Fruit fly (Drosophila melanogaster): ENCODE results near the gene Klp68D.

DNA sequence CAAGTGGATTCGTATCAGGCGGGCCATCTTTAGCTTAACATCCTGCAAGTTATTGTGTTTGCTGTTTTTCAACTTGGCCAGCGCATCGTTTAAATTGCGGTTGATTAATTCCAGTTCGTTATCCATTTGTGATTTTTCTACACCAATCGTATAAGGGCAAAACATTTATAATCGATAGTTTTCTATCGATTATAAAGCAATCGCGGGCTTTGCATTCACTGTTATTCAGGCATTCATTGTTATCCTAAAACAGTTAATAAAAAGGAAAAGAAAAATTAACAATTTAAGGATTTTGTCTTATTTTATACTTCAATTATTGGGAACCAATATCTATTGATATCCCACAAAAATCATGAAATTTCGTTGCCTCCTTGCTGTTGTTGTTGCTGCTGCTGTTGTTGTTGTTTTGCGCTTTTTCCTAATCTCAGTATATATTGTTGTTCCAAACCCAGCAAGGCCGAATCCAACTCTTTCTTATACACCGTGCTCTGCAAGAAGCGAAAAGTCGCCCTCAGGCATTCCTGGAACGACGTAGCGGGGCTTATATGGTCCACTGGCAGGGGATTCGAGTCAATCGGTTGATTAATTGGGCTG is 30.2 kb downstream of the Klp68D start, which contains the start of gene CG32095:
- no peak for TF ChIP-seq usp (GFP tag; optimal IDR thresholded peaks at IDR 0.05)
- TF ChIP-seq pan (optimal IDR thresholded peaks at IDR 0.05): no peak
- TF ChIP-seq EcR (GFP tag; optimal IDR thresholded peaks at IDR 0.05): no peak
- no peak for TF ChIP-seq psq (optimal IDR thresholded peaks at IDR 0.05)

All from whole organism.